Worm (Caenorhabditis elegans): ENCODE results near the gene D1005.6.

D1005.6 gene

ce11 chrX:1502490-1502889, 37.9 kb upstream of the D1005.6 start, which contains the start of gene F09E10.1:
F09E10.1 (plus strand) TSS chrX:1502790.
- TF ChIP-seq pha-4 (tag; optimal IDR thresholded peaks at IDR 0.05) (no peak), nhr-2 (tag; optimal IDR thresholded peaks at IDR 0.05) (no peak), mab-5 (tag; optimal IDR thresholded peaks at IDR 0.05) (no peak)

ce11 chrX:1501752-1502151, 37.2 kb upstream of the D1005.6 start, which contains the start of gene F09E10.7:
F09E10.7 (minus strand) TSS chrX:1501852.
- TF ChIP-seq ceh-43 (GFP tag; optimal IDR thresholded peaks at IDR 0.05) (no peak), unc-39 (tag; optimal IDR thresholded peaks at IDR 0.05) (no peak), ham-2 (GFP tag; optimal IDR thresholded peaks at IDR 0.05) (no peak), mep-1 (tag; optimal IDR thresholded peaks at IDR 0.05) (no peak), unc-120 (tag; optimal IDR thresholded peaks at IDR 0.05; ENCODE audit: poor library complexity, severe bottlenecking) (no peak), ztf-11 (tag; optimal IDR thresholded peaks at IDR 0.05) (no peak), mls-2 (tag; optimal IDR thresholded peaks at IDR 0.05) (no peak), M03D4.4 (tag; optimal IDR thresholded peaks at IDR 0.05) (no peak), pha-4 (tag; optimal IDR thresholded peaks at IDR 0.05) (no peak), zip-8 (tag; optimal IDR thresholded peaks at IDR 0.05) (no peak), lin-13 (tag; optimal IDR thresholded peaks at IDR 0.05) (no peak), lsy-2 (tag; optimal IDR thresholded peaks at IDR 0.05) (no peak), unc-62 (GFP tag; optimal IDR thresholded peaks at IDR 0.05) (no peak)

- TF ChIP-seq hlh-1 (tag; optimal IDR thresholded peaks at IDR 0.05) (no peak), blmp-1 (tag; optimal IDR thresholded peaks at IDR 0.05) (peak; percentile 53)
Measured at ce11 chrX:1499499-1499898, 34.9 kb upstream of the D1005.6 start.

ce11 chrX:1497581-1497980, 33.0 kb upstream of the D1005.6 start, which contains the start of gene F09E10.6:
F09E10.6 (minus strand) TSS chrX:1497681.
- no peak for TF ChIP-seq pha-4 (tag; optimal IDR thresholded peaks at IDR 0.05)
- no peak for TF ChIP-seq ceh-83 (GFP tag; optimal IDR thresholded peaks at IDR 0.05)
- TF ChIP-seq unc-120 (tag; optimal IDR thresholded peaks at IDR 0.05; ENCODE audit: poor library complexity, severe bottlenecking) = no peak
- no peak for TF ChIP-seq flh-1 (GFP tag; optimal IDR thresholded peaks at IDR 0.05)
- no peak for TF ChIP-seq sptf-1 (tag; optimal IDR thresholded peaks at IDR 0.05)
- no peak for TF ChIP-seq nhr-76 (tag; optimal IDR thresholded peaks at IDR 0.05)
- no peak for TF ChIP-seq blmp-1 (tag; optimal IDR thresholded peaks at IDR 0.05)
- TF ChIP-seq lin-13 (tag; optimal IDR thresholded peaks at IDR 0.05) = no peak
- TF ChIP-seq mls-2 (tag; optimal IDR thresholded peaks at IDR 0.05) = no peak
- no peak for TF ChIP-seq zip-8 (tag; optimal IDR thresholded peaks at IDR 0.05)
- TF ChIP-seq mab-5 (tag; optimal IDR thresholded peaks at IDR 0.05) = no peak
- no peak for TF ChIP-seq elt-1 (tag; optimal IDR thresholded peaks at IDR 0.05; ENCODE audit: borderline replicate concordance, insufficient read depth)
- no peak for TF ChIP-seq ham-2 (GFP tag; optimal IDR thresholded peaks at IDR 0.05)
- TF ChIP-seq lin-32 (GFP tag; optimal IDR thresholded peaks at IDR 0.05) = no peak
- no peak for TF ChIP-seq nhr-237 (tag; optimal IDR thresholded peaks at IDR 0.05)
- no peak for TF ChIP-seq ztf-11 (tag; optimal IDR thresholded peaks at IDR 0.05)

- TF ChIP-seq unc-39 (tag; optimal IDR thresholded peaks at IDR 0.05) (no peak), unc-62 (GFP tag; optimal IDR thresholded peaks at IDR 0.05) (no peak), zip-8 (tag; optimal IDR thresholded peaks at IDR 0.05) (no peak), lin-13 (tag; optimal IDR thresholded peaks at IDR 0.05) (no peak), sptf-1 (tag; optimal IDR thresholded peaks at IDR 0.05) (no peak), nhr-76 (tag; optimal IDR thresholded peaks at IDR 0.05) (no peak), snpc-4 (tag; optimal IDR thresholded peaks at IDR 0.05) (no peak), unc-120 (tag; optimal IDR thresholded peaks at IDR 0.05; ENCODE audit: poor library complexity, severe bottlenecking) (no peak), elt-1 (tag; optimal IDR thresholded peaks at IDR 0.05; ENCODE audit: borderline replicate concordance, insufficient read depth) (no peak), sem-2 (GFP tag; optimal IDR thresholded peaks at IDR 0.05) (no peak), cnd-1 (tag; optimal IDR thresholded peaks at IDR 0.05) (no peak), nhr-12 (tag; optimal IDR thresholded peaks at IDR 0.05) (no peak), blmp-1 (tag; optimal IDR thresholded peaks at IDR 0.05) (no peak), flh-1 (GFP tag; optimal IDR thresholded peaks at IDR 0.05) (no peak), nhr-28 (tag; optimal IDR thresholded peaks at IDR 0.05) (no peak), M03D4.4 (tag; optimal IDR thresholded peaks at IDR 0.05) (no peak), tbx-8 (GFP tag; optimal IDR thresholded peaks at IDR 0.05) (no peak), mls-2 (tag; optimal IDR thresholded peaks at IDR 0.05) (no peak), lin-32 (GFP tag; optimal IDR thresholded peaks at IDR 0.05) (no peak)
Measured at ce11 chrX:1495980-1496379, 31.4 kb upstream of the D1005.6 start.

Measured in whole organism, mixed stage, embryonic.